Worm (Caenorhabditis elegans): ENCODE measurements around the gene T19C3.6.

Gene T19C3.6

DNA sequence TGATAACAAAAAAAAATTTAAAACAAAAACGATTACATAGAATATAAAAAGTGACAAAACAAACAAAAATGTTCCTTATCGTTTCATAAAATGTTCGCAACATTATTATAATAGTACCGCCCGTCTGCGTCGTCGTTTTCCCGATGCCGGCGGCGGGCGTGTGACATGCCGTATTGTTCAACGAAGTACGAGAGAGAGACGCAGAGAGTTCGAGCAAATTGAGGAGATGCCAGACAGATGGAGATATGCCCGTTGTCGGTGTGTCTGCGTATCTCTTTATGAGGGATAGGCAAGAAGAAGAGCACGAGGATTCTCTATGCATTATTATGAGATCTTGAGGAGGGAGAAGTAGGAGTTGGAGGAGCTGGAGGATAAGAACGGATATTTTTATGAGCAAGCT lies 7.6 kb downstream of the T19C3.6 start (continued):
- TF ChIP-seq npax-4 (tag; optimal IDR thresholded peaks at IDR 0.05), result no peak
- no peak for TF ChIP-seq zip-5 (tag; optimal IDR thresholded peaks at IDR 0.05)
- peak; percentile 32 for TF ChIP-seq hlh-8 (tag; optimal IDR thresholded peaks at IDR 0.05)
- TF ChIP-seq madf-2 (tag; optimal IDR thresholded peaks at IDR 0.05), result no peak
- no peak for TF ChIP-seq T23F11.4 (GFP tag; optimal IDR thresholded peaks at IDR 0.05)
- TF ChIP-seq rnt-1 (tag; optimal IDR thresholded peaks at IDR 0.05), result peak; percentile 49
- TF ChIP-seq K09A11.1 (tag; optimal IDR thresholded peaks at IDR 0.05; ENCODE audit: insufficient read depth), result peak; percentile 36
- TF ChIP-seq Y22D7AL.16 (tag; optimal IDR thresholded peaks at IDR 0.05), result no peak
- TF ChIP-seq elt-4 (tag; optimal IDR thresholded peaks at IDR 0.05), result no peak
- no peak for TF ChIP-seq syd-9 (tag; optimal IDR thresholded peaks at IDR 0.05)
- TF ChIP-seq sdc-2 (tag; optimal IDR thresholded peaks at IDR 0.05), result no peak
- no peak for TF ChIP-seq ceh-22 (tag; optimal IDR thresholded peaks at IDR 0.05)
- peak; percentile 85 for TF ChIP-seq nfya-1 (tag; optimal IDR thresholded peaks at IDR 0.05)
- peak; percentile 53 for TF ChIP-seq ets-4 (tag; optimal IDR thresholded peaks at IDR 0.05)
- no peak for TF ChIP-seq ceh-24 (tag; optimal IDR thresholded peaks at IDR 0.05)
- no peak for TF ChIP-seq sox-4 (tag; optimal IDR thresholded peaks at IDR 0.05)
- TF ChIP-seq fkh-6 (tag; optimal IDR thresholded peaks at IDR 0.05), result no peak
- no peak for TF ChIP-seq tbx-7 (tag; optimal IDR thresholded peaks at IDR 0.05)
- TF ChIP-seq F13H6.1 (tag; optimal IDR thresholded peaks at IDR 0.05), result peak; percentile 4
- peak; percentile 62 for TF ChIP-seq tbx-2 (tag; optimal IDR thresholded peaks at IDR 0.05)
- TF ChIP-seq nhr-11 (tag; optimal IDR thresholded peaks at IDR 0.05), result no peak
- TF ChIP-seq elt-2 (tag; optimal IDR thresholded peaks at IDR 0.05), result peak; percentile 68
- TF ChIP-seq ceh-19 (GFP tag; optimal IDR thresholded peaks at IDR 0.05), result no peak
- peak; percentile 74 for TF ChIP-seq pros-1 (tag; optimal IDR thresholded peaks at IDR 0.05)
- peak; percentile 29 for TF ChIP-seq ceh-30 (tag; optimal IDR thresholded peaks at IDR 0.05)
- TF ChIP-seq pat-9 (tag; optimal IDR thresholded peaks at IDR 0.05), result no peak
- peak; percentile 69 for TF ChIP-seq dve-1 (tag; optimal IDR thresholded peaks at IDR 0.05)
- TF ChIP-seq pha-4 (tag; optimal IDR thresholded peaks at IDR 0.05), result no peak
- no peak for TF ChIP-seq fkh-10 (GFP tag; optimal IDR thresholded peaks at IDR 0.05)
- no peak for TF ChIP-seq pag-3 (tag; optimal IDR thresholded peaks at IDR 0.05; ENCODE audit: borderline replicate concordance)
- no peak for TF ChIP-seq ceh-9 (tag; optimal IDR thresholded peaks at IDR 0.05)
- no peak for TF ChIP-seq pax-1 (tag; optimal IDR thresholded peaks at IDR 0.05)
- no peak for TF ChIP-seq hlh-13 (GFP tag; optimal IDR thresholded peaks at IDR 0.05)
- TF ChIP-seq eyg-1 (tag; optimal IDR thresholded peaks at IDR 0.05), result no peak
- no peak for TF ChIP-seq pha-2 (tag; optimal IDR thresholded peaks at IDR 0.05)
- no peak for TF ChIP-seq che-1 (tag; optimal IDR thresholded peaks at IDR 0.05)
- TF ChIP-seq gmeb-2 (tag; optimal IDR thresholded peaks at IDR 0.05), result no peak
- TF ChIP-seq C08G9.2 (tag; optimal IDR thresholded peaks at IDR 0.05), result no peak
- TF ChIP-seq hlh-30 (tag; optimal IDR thresholded peaks at IDR 0.05; ENCODE audit: insufficient read depth), result peak; percentile 96
- peak; percentile 71 for TF ChIP-seq unc-42 (tag; optimal IDR thresholded peaks at IDR 0.05)
- TF ChIP-seq ceh-18 (tag; optimal IDR thresholded peaks at IDR 0.05), result peak; percentile 88

DNA sequence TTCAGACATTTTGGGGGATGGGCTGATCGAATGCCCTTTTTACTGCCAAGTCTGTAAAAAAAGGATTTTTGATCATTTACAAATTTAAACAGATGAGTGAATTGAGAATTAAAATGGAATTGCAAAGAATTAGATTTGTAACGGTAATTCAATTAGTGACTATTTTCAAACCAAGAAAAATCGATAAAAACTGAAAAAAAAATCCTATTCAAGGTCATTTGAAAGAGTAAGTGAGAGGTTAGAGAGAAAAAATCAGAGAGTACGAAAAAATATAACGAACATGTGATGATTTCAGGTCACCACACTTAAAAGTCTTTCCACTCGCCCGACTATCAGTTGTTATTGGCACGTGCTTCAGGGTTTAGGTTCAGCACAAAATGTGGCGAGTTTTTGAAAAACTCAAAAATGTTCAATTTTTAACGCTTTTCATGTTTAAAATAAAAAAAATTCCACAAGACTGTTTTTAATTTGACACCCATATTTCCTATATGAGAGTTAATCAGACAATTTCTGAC lies 11.1 kb downstream of the T19C3.6 start, which contains the start of gene T19C3.4:
Gene T19C3.4 (minus strand): TSS at position 51 of the 515 bp plus-strand sequence.
- TF ChIP-seq ets-4 (tag; optimal IDR thresholded peaks at IDR 0.05), result no peak
- TF ChIP-seq hlh-30 (tag; optimal IDR thresholded peaks at IDR 0.05; ENCODE audit: insufficient read depth), result no peak

DNA sequence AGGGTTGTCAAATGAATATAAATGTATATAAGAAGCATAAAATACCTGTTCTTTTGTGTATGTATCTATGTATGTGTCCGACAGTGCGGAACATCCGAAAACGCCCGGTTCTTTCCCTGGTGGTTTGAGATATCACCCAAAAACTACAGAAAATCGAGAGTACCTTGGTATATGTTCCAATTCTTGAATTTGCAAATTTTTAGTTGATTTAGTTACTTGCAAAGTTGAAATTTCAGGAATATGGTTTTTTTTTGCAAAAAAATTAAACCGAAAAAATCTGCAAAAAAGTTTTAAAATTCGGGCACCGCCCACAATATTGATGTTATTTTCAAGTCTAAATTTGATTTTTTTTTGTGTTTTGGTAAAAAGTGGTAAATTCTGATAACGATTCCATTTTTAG lies 13.9 kb downstream of the T19C3.6 start, which contains the start of gene T19C3.2:
Gene T19C3.2 (minus strand): TSS at position 101 of the 400 bp plus-strand sequence.
- TF ChIP-seq hlh-30 (tag; optimal IDR thresholded peaks at IDR 0.05; ENCODE audit: insufficient read depth), result no peak
- no peak for TF ChIP-seq odd-2 (tag; optimal IDR thresholded peaks at IDR 0.05)
- TF ChIP-seq hlh-8 (tag; optimal IDR thresholded peaks at IDR 0.05), result no peak
- TF ChIP-seq ets-4 (tag; optimal IDR thresholded peaks at IDR 0.05), result no peak
- TF ChIP-seq lin-11 (tag; optimal IDR thresholded peaks at IDR 0.05), result no peak
- TF ChIP-seq unc-55 (GFP tag; optimal IDR thresholded peaks at IDR 0.05), result no peak
- TF ChIP-seq pat-9 (tag; optimal IDR thresholded peaks at IDR 0.05), result no peak
- no peak for TF ChIP-seq ceh-19 (GFP tag; optimal IDR thresholded peaks at IDR 0.05)
- no peak for TF ChIP-seq rnt-1 (tag; optimal IDR thresholded peaks at IDR 0.05)
- no peak for TF ChIP-seq tbx-2 (tag; optimal IDR thresholded peaks at IDR 0.05)
- no peak for TF ChIP-seq elt-4 (tag; optimal IDR thresholded peaks at IDR 0.05)
- TF ChIP-seq ztf-16 (tag; optimal IDR thresholded peaks at IDR 0.05), result no peak
